Fruit fly (Drosophila melanogaster): ENCODE data around the gene CG1582.

The CG1582 gene

DNA sequence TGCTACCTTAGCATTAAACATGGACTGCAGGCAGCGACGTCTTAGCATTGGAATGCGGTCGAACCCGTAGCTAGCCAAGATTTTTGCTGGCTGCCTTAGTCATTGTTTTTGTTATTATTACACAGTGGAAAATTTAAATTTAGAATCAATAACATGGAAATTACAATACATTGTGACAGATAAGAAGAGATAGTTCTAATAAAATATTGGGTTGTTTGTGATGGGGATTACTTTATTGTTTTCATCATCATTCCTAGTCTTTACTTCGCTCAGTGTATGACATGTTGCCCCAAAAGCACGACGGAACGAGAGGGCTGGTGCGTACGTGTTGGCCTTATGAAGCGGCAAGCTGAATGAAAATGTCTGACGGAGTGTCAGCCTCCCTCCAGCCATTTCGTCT, 37.5 kb upstream of the CG1582 start (continued):
- peak; percentile 79 for TF ChIP-seq Six4 (GFP tag; optimal IDR thresholded peaks at IDR 0.05)
- TF ChIP-seq CG9437 (GFP tag; optimal IDR thresholded peaks at IDR 0.05): peak; percentile 74
- peak; percentile 86 for TF ChIP-seq CG9817 (tag; optimal IDR thresholded peaks at IDR 0.05)
- TF ChIP-seq CG3163 (GFP tag; optimal IDR thresholded peaks at IDR 0.05): peak; percentile 45
- TF ChIP-seq PHDP (tag; optimal IDR thresholded peaks at IDR 0.05): peak; percentile 84
- peak; percentile 66 for TF ChIP-seq zfh2 (GFP tag; optimal IDR thresholded peaks at IDR 0.05)
- no peak for TF ChIP-seq CG30431 (GFP tag; optimal IDR thresholded peaks at IDR 0.05)
- TF ChIP-seq ssp (GFP tag; IDR thresholded peaks at IDR 0.05): peak; percentile 68
- TF ChIP-seq Eip74EF (GFP tag; optimal IDR thresholded peaks at IDR 0.05): peak in 1 of 2 experiments; percentile 80
- TF ChIP-seq CG17568 (GFP tag; optimal IDR thresholded peaks at IDR 0.05): no peak
- no peak for TF ChIP-seq lov (optimal IDR thresholded peaks at IDR 0.05)
- peak; percentile 59; the same call in 1 of the 3 replicates for TF ChIP-seq lov (GFP tag; IDR thresholded peaks at IDR 0.05)
- TF ChIP-seq tin (GFP tag; optimal IDR thresholded peaks at IDR 0.05): peak; percentile 79
- peak; percentile 65 for TF ChIP-seq Dip3 (GFP tag; optimal IDR thresholded peaks at IDR 0.05)
- peak; percentile 74 for TF ChIP-seq BtbVII (GFP tag; optimal IDR thresholded peaks at IDR 0.05)
- TF ChIP-seq CG6254 (GFP tag; optimal IDR thresholded peaks at IDR 0.05): peak; percentile 58
- no peak for TF ChIP-seq ash1 (GFP tag; optimal IDR thresholded peaks at IDR 0.05)
- TF ChIP-seq zfh1 (GFP tag; IDR thresholded peaks at IDR 0.05): peak; percentile 79
- peak; percentile 85 for TF ChIP-seq CG6689 (GFP tag; IDR thresholded peaks at IDR 0.05)
- TF ChIP-seq pum (GFP tag; optimal IDR thresholded peaks at IDR 0.05): peak; percentile 78
- peak; percentile 85 for TF ChIP-seq phol (tag; optimal IDR thresholded peaks at IDR 0.05)
- TF ChIP-seq H2.0 (GFP tag; IDR thresholded peaks at IDR 0.05): peak; percentile 89
- TF ChIP-seq CG3838 (GFP tag; optimal IDR thresholded peaks at IDR 0.05): peak; percentile 18
- no peak for TF ChIP-seq CG9797 (GFP tag; optimal IDR thresholded peaks at IDR 0.05)
- TF ChIP-seq CG12391 (tag; optimal IDR thresholded peaks at IDR 0.05): peak; percentile 89
- peak; percentile 89 for TF ChIP-seq CG7839 (tag; optimal IDR thresholded peaks at IDR 0.05)
- peak; percentile 56 for TF ChIP-seq CG8290 (GFP tag; optimal IDR thresholded peaks at IDR 0.05)
- peak in 1 of 2 experiments; percentile 93 for TF ChIP-seq CG8290 (tag; optimal IDR thresholded peaks at IDR 0.05)
- TF ChIP-seq Bgb (GFP tag; IDR thresholded peaks at IDR 0.05; ENCODE audit: partially characterized antibody): no peak
- peak; percentile 73 for TF ChIP-seq CHES-1-like (GFP tag; optimal IDR thresholded peaks at IDR 0.05)
- TF ChIP-seq ERR (GFP tag; optimal IDR thresholded peaks at IDR 0.05): peak; percentile 66
- no peak for TF ChIP-seq Dfd (GFP tag; optimal IDR thresholded peaks at IDR 0.05)
- TF ChIP-seq CG14014 (GFP tag; IDR thresholded peaks at IDR 0.05): peak; percentile 85
- TF ChIP-seq HLH54F (GFP tag; optimal IDR thresholded peaks at IDR 0.05): peak; percentile 70
- no peak for TF ChIP-seq mld (GFP tag; IDR thresholded peaks at IDR 0.05; ENCODE audit: partially characterized antibody)
- TF ChIP-seq croc (GFP tag; conservative IDR thresholded peaks at IDR 0.05): peak; percentile 60; the same call in 2 of the 3 replicates
- peak; percentile 89 for TF ChIP-seq ttk (GFP tag; IDR thresholded peaks at IDR 0.05)
- TF ChIP-seq Dek (tag; optimal IDR thresholded peaks at IDR 0.05): peak; percentile 84
- TF ChIP-seq Antp (GFP tag; optimal IDR thresholded peaks at IDR 0.05): peak; percentile 73
- TF ChIP-seq pros (GFP tag; optimal IDR thresholded peaks at IDR 0.05): no peak
- TF ChIP-seq mam (GFP tag; optimal IDR thresholded peaks at IDR 0.05): peak; percentile 75
- peak; percentile 96 for TF ChIP-seq Med (GFP tag)
- peak; percentile 64 for TF ChIP-seq Atf-2 (GFP tag; optimal IDR thresholded peaks at IDR 0.05)
- peak; percentile 84; the same call in 2 of the 3 replicates for TF ChIP-seq gce (GFP tag; IDR thresholded peaks at IDR 0.05)
- peak; percentile 72 for TF ChIP-seq ems (GFP tag; optimal IDR thresholded peaks at IDR 0.05)
- TF ChIP-seq Ets65A (GFP tag): peak; percentile 93
- no peak for TF ChIP-seq eve (GFP tag; optimal IDR thresholded peaks at IDR 0.05)
- peak; percentile 86 for TF ChIP-seq grau (tag; optimal IDR thresholded peaks at IDR 0.05)
- TF ChIP-seq seq (GFP tag; IDR thresholded peaks at IDR 0.05): peak; percentile 73
- TF ChIP-seq CG11560 (tag; IDR thresholded peaks at IDR 0.05): peak; percentile 62; the same call in 1 of the 3 replicates
- peak; percentile 86 for TF ChIP-seq Ada2b (GFP tag; IDR thresholded peaks at IDR 0.05)
- peak; percentile 67 for TF ChIP-seq CG3407 (GFP tag; optimal IDR thresholded peaks at IDR 0.05)

All from whole organism, embryonic.